Fruit fly (Drosophila melanogaster): ENCODE measurements around the gene LysX.
A peak's percentile ranks its signal among the peaks of the same experiment; 100 is the strongest.

- TF ChIP-seq Eip78C (GFP tag), result peak; percentile 47
- TF ChIP-seq svp (GFP tag), result peak; percentile 66
- no peak for TF ChIP-seq Ets96B (tag; optimal IDR thresholded peaks at IDR 0.05)
- TF ChIP-seq Hr4 (GFP tag; optimal IDR thresholded peaks at IDR 0.05), result no peak
- no peak for TF ChIP-seq Blimp-1 (GFP tag; optimal IDR thresholded peaks at IDR 0.05)
- no peak for TF ChIP-seq OdsH (GFP tag; optimal IDR thresholded peaks at IDR 0.05)
- TF ChIP-seq Sox102F (GFP tag; optimal IDR thresholded peaks at IDR 0.05), result no peak
Measured at dm6 chr3L:1195868-1196552, 908 bp upstream of the LysX start, which contains the start of gene Aplip1.

Data from whole organism, prepupa.